Fruit fly (Drosophila melanogaster): ENCODE measurements around the gene PIG-P.

Gene PIG-P

dm6 chr3R:26021195-26021914 is 36.7 kb downstream of the PIG-P start (continued):
- TF ChIP-seq Rx (GFP tag; IDR thresholded peaks at IDR 0.05): peak; percentile 37; the same call in 1 of the 2 replicates
- peak in 1 of 2 experiments; percentile 94 for TF ChIP-seq Eip74EF (GFP tag; optimal IDR thresholded peaks at IDR 0.05)
- peak; percentile 52 for TF ChIP-seq sd (tag; optimal IDR thresholded peaks at IDR 0.05)
- no peak for TF ChIP-seq gce (GFP tag; IDR thresholded peaks at IDR 0.05)
- TF ChIP-seq Dbx (GFP tag; IDR thresholded peaks at IDR 0.05): peak; percentile 55; the same call in 1 of the 3 replicates
- TF ChIP-seq Opbp (GFP tag; IDR thresholded peaks at IDR 0.05; ENCODE audit: partially characterized antibody): peak; percentile 63; the same call in 2 of the 3 replicates
- TF ChIP-seq chif (GFP tag; optimal IDR thresholded peaks at IDR 0.05): peak; percentile 81 to 89
- TF ChIP-seq org-1 (GFP tag; optimal IDR thresholded peaks at IDR 0.05): peak; percentile 95
- TF ChIP-seq CG31441 (GFP tag; IDR thresholded peaks at IDR 0.05): peak; percentile 99
- TF ChIP-seq seq (GFP tag; IDR thresholded peaks at IDR 0.05): peak; percentile 80
- TF ChIP-seq BEAF-32 (GFP tag; optimal IDR thresholded peaks at IDR 0.05): peak; percentile 11
- peak; percentile 94 for TF ChIP-seq CG15269 (tag; optimal IDR thresholded peaks at IDR 0.05)
- TF ChIP-seq CG12104 (GFP tag; optimal IDR thresholded peaks at IDR 0.05): peak; percentile 97
- TF ChIP-seq D19A (tag; optimal IDR thresholded peaks at IDR 0.05): peak; percentile 94
- peak; percentile 84 for TF ChIP-seq Atf6 (GFP tag; IDR thresholded peaks at IDR 0.05)
- TF ChIP-seq ap (GFP tag; IDR thresholded peaks at IDR 0.05): peak; percentile 75
- peak; percentile 84 for TF ChIP-seq CG32767 (GFP tag; IDR thresholded peaks at IDR 0.05)
- peak; percentile 67 for TF ChIP-seq Antp (GFP tag; optimal IDR thresholded peaks at IDR 0.05)
- 0 out of 2 replicates have a peak, but pooled peaks have one; percentile 46 for TF ChIP-seq toy (GFP tag; IDR thresholded peaks at IDR 0.05)
- TF ChIP-seq tap (tag; optimal IDR thresholded peaks at IDR 0.05): peak; percentile 83
- peak; percentile 12; the same call in 1 of the 2 replicates for TF ChIP-seq Awh (GFP tag; IDR thresholded peaks at IDR 0.05)
- TF ChIP-seq CG10274 (GFP tag; optimal IDR thresholded peaks at IDR 0.05): peak; percentile 86
- peak; percentile 62 for TF ChIP-seq CG17612 (GFP tag; IDR thresholded peaks at IDR 0.05)
- peak; percentile 90 for TF ChIP-seq CG18599 (GFP tag; optimal IDR thresholded peaks at IDR 0.05)
- TF ChIP-seq kah (GFP tag; optimal IDR thresholded peaks at IDR 0.05): peak; percentile 80
- TF ChIP-seq CG3281 (GFP tag; optimal IDR thresholded peaks at IDR 0.05): peak; percentile 93
- peak; percentile 75 for TF ChIP-seq psq (GFP tag; optimal IDR thresholded peaks at IDR 0.05)
- peak; percentile 92 for TF ChIP-seq lmd (GFP tag; IDR thresholded peaks at IDR 0.05)
- no peak for TF ChIP-seq CG4360 (GFP tag; IDR thresholded peaks at IDR 0.05)
- no peak for TF ChIP-seq usp (GFP tag; optimal IDR thresholded peaks at IDR 0.05)
- peak; percentile 80 for TF ChIP-seq CG6813 (GFP tag; optimal IDR thresholded peaks at IDR 0.05)
- no peak for TF ChIP-seq dati (GFP tag; IDR thresholded peaks at IDR 0.05)
- no peak for TF ChIP-seq sc (optimal IDR thresholded peaks at IDR 0.05)
- peak; percentile 97 for TF ChIP-seq sc (GFP tag; optimal IDR thresholded peaks at IDR 0.05)
- TF ChIP-seq NFAT (GFP tag; IDR thresholded peaks at IDR 0.05): no peak; the same call in 1 of the 2 replicates
- peak; percentile 75 for TF ChIP-seq CG10543 (GFP tag; optimal IDR thresholded peaks at IDR 0.05)
- peak; percentile 81 for TF ChIP-seq Aef1 (GFP tag; IDR thresholded peaks at IDR 0.05)
- TF ChIP-seq caup (GFP tag; optimal IDR thresholded peaks at IDR 0.05; ENCODE audit: severe bottlenecking): peak; percentile 82
- peak; percentile 61; the same call in 1 of the 3 replicates for TF ChIP-seq CG6175 (GFP tag; IDR thresholded peaks at IDR 0.05)
- TF ChIP-seq CG17385 (GFP tag; optimal IDR thresholded peaks at IDR 0.05): peak; percentile 92
- TF ChIP-seq CG33213 (GFP tag; optimal IDR thresholded peaks at IDR 0.05): peak; percentile 24
- TF ChIP-seq bbx (GFP tag; IDR thresholded peaks at IDR 0.05; ENCODE audit: partially characterized antibody): 0 out of 2 replicates have a peak, but pooled peaks have one; percentile 35
- TF ChIP-seq slbo (GFP tag; IDR thresholded peaks at IDR 0.05): peak; percentile 86
- TF ChIP-seq gem (tag; optimal IDR thresholded peaks at IDR 0.05): peak; percentile 98
- peak; percentile 97 for TF ChIP-seq CG10209 (GFP tag; optimal IDR thresholded peaks at IDR 0.05)
- TF ChIP-seq CG7372 (GFP tag; IDR thresholded peaks at IDR 0.05): peak; percentile 84
- TF ChIP-seq CG6254 (GFP tag; optimal IDR thresholded peaks at IDR 0.05): peak; percentile 91
- TF ChIP-seq Dfd (GFP tag; optimal IDR thresholded peaks at IDR 0.05): no peak
- TF ChIP-seq Fer2 (tag; optimal IDR thresholded peaks at IDR 0.05): peak; percentile 69

Measured in whole organism, embryonic.